Worm (Caenorhabditis elegans) whole organism, L3 larva: ENCODE data around the gene tbc-1.

ENCODE experiments used
- ZK546.5 ChIP-seq: sonication (generic microtip); optimal IDR thresholded peaks from 2 replicates; lab custom pipeline; 2017; ENCODE audit warnings: missing biosample characterization, missing genetic modification characterization
- ama-1 ChIP-seq: fragments of 150-350 bp; optimal IDR thresholded peaks from 2 replicates; lab custom pipeline; 2018
- ceh-82 ChIP-seq: fragments of 150-350 bp; optimal IDR thresholded peaks from 2 replicates; lab custom pipeline; 2014; ENCODE audit warnings: missing biosample characterization, missing genetic modification characterization
- elt-3 ChIP-seq, 3 experiments: fragments of 150-350 bp in 1 of 3; sonication (generic microtip) in 2 of 3; optimal IDR thresholded peaks; 2 replicates in 2 of 3; 4 replicates in 1 of 3; lab custom pipeline; 2014 to 2017; ENCODE audit warnings: missing biosample characterization in 3 of 3, missing genetic modification characterization in 3 of 3
- lin-39 ChIP-seq: fragments of 150-350 bp; optimal IDR thresholded peaks from 2 replicates; lab custom pipeline; 2018; ENCODE audit warnings: missing biosample characterization, missing genetic modification reagents, missing genetic modification characterization
- pha-4 ChIP-seq: fragments of 150-350 bp; optimal IDR thresholded peaks from 2 replicates; lab custom pipeline; 2014; ENCODE audit warnings: missing biosample characterization, missing genetic modification reagents, missing genetic modification characterization
- skn-1 ChIP-seq: fragments of 150-350 bp; optimal IDR thresholded peaks from 2 replicates; lab custom pipeline; 2014; ENCODE audit warnings: missing biosample characterization, missing genetic modification characterization
- snpc-4 ChIP-seq: fragments of 150-350 bp; optimal IDR thresholded peaks from 2 replicates; lab custom pipeline; 2014; ENCODE audit warnings: missing biosample characterization, missing genetic modification characterization
- unc-39 ChIP-seq: sonication (generic microtip); optimal IDR thresholded peaks from 4 replicates; lab custom pipeline; 2017; ENCODE audit warnings: missing biosample characterization, missing genetic modification characterization
- unc-62 ChIP-seq: fragments of 150-350 bp; sonication (generic microtip); optimal IDR thresholded peaks from 4 replicates; lab custom pipeline; 2014; ENCODE audit warnings: missing biosample characterization, missing genetic modification reagents, missing genetic modification characterization

ce11 chrX:15010941-15011340 is 40.4 kb downstream of the tbc-1 start:
- TF ChIP-seq ama-1 (lab: Kevin White, UChicago): no peak
- TF ChIP-seq lin-39 (tag; lab: Kevin White, UChicago): no peak
- TF ChIP-seq skn-1 (tag; lab: Kevin White, UChicago): no peak
- no peak for TF ChIP-seq snpc-4
- TF ChIP-seq unc-39: no peak
- TF ChIP-seq elt-3 (tag; optimal IDR thresholded peaks at IDR 0.05; lab: Kevin White, UChicago): no peak
- TF ChIP-seq ZK546.5 (tag; lab: Kevin White, UChicago): no peak
- no peak for TF ChIP-seq unc-62 (GFP tag; lab: Kevin White, UChicago)
- TF ChIP-seq pha-4 (tag; lab: Kevin White, UChicago): no peak
- TF ChIP-seq ceh-82 (tag; lab: Kevin White, UChicago): no peak
